Fruit fly (Drosophila melanogaster): ENCODE data around the gene CG7567.

Gene CG7567

dm6 chr3R:29617197-29617596 is 29.3 kb upstream of the CG7567 start (continued):
- no peak for TF ChIP-seq esg (GFP tag; conservative IDR thresholded peaks at IDR 0.05)
- no peak for TF ChIP-seq shn (GFP tag; optimal IDR thresholded peaks at IDR 0.05)
- TF ChIP-seq fru (optimal IDR thresholded peaks at IDR 0.05): no peak
- no peak for TF ChIP-seq odd (GFP tag; optimal IDR thresholded peaks at IDR 0.05)
- no peak for TF ChIP-seq CG15696 (tag; optimal IDR thresholded peaks at IDR 0.05)
- no peak for TF ChIP-seq Doc2 (GFP tag; IDR thresholded peaks at IDR 0.05)
- no peak for TF ChIP-seq CG15601 (tag; optimal IDR thresholded peaks at IDR 0.05)
- no peak for TF ChIP-seq CG18476 (GFP tag; optimal IDR thresholded peaks at IDR 0.05)
- TF ChIP-seq CG10959 (GFP tag; IDR thresholded peaks at IDR 0.05): no peak
- TF ChIP-seq Lim3 (GFP tag; IDR thresholded peaks at IDR 0.05): no peak
- no peak for TF ChIP-seq caup (GFP tag; optimal IDR thresholded peaks at IDR 0.05; ENCODE audit: severe bottlenecking)
- no peak for TF ChIP-seq dm (GFP tag; optimal IDR thresholded peaks at IDR 0.05)
- TF ChIP-seq prd (optimal IDR thresholded peaks at IDR 0.05): no peak
- TF ChIP-seq prd (GFP tag; IDR thresholded peaks at IDR 0.05): peak; percentile 40; the same call in 1 of the 3 replicates
- TF ChIP-seq pan (optimal IDR thresholded peaks at IDR 0.05): no peak
- TF ChIP-seq pan (GFP tag; optimal IDR thresholded peaks at IDR 0.05 in 1 of 2, IDR thresholded peaks at IDR 0.05 in 1 of 2): no peak
- no peak for TF ChIP-seq nerfin-2 (GFP tag; IDR thresholded peaks at IDR 0.05; ENCODE audit: partially characterized antibody)
- TF ChIP-seq wek (GFP tag; optimal IDR thresholded peaks at IDR 0.05): no peak
- no peak for TF ChIP-seq cas (GFP tag; IDR thresholded peaks at IDR 0.05)
- TF ChIP-seq CG18262 (tag; optimal IDR thresholded peaks at IDR 0.05): no peak
- TF ChIP-seq D (optimal IDR thresholded peaks at IDR 0.05): no peak
- no peak for TF ChIP-seq D (GFP tag; optimal IDR thresholded peaks at IDR 0.05)
- no peak for TF ChIP-seq CG8478 (optimal IDR thresholded peaks at IDR 0.05)
- TF ChIP-seq Deaf1 (tag; optimal IDR thresholded peaks at IDR 0.05): no peak
- no peak for TF ChIP-seq Six4 (GFP tag; optimal IDR thresholded peaks at IDR 0.05)
- no peak for TF ChIP-seq CG43689 (GFP tag; IDR thresholded peaks at IDR 0.05)
- no peak for TF ChIP-seq CG6272 (GFP tag; IDR thresholded peaks at IDR 0.05)
- no peak for TF ChIP-seq CG6813 (GFP tag; optimal IDR thresholded peaks at IDR 0.05)
- no peak for TF ChIP-seq CrebB (tag; optimal IDR thresholded peaks at IDR 0.05)
- no peak for TF ChIP-seq CG12299 (tag; optimal IDR thresholded peaks at IDR 0.05)
- no peak for TF ChIP-seq Camta (GFP tag; optimal IDR thresholded peaks at IDR 0.05)
- no peak for TF ChIP-seq CG1024 (GFP tag; IDR thresholded peaks at IDR 0.05)
- no peak for TF ChIP-seq insv (GFP tag; optimal IDR thresholded peaks at IDR 0.05)
- no peak for TF ChIP-seq CG8944 (GFP tag; optimal IDR thresholded peaks at IDR 0.05)
- no peak for TF ChIP-seq CG1603 (tag; optimal IDR thresholded peaks at IDR 0.05)
- no peak for TF ChIP-seq HmgD (GFP tag; optimal IDR thresholded peaks at IDR 0.05)
- TF ChIP-seq Hr78 (GFP tag; optimal IDR thresholded peaks at IDR 0.05): no peak
- TF ChIP-seq Xrp1 (GFP tag; IDR thresholded peaks at IDR 0.05): peak; percentile 46; the same call in 1 of the 2 replicates
- TF ChIP-seq CG4360 (GFP tag; IDR thresholded peaks at IDR 0.05): no peak
- no peak for TF ChIP-seq CG4424 (GFP tag; optimal IDR thresholded peaks at IDR 0.05)
- TF ChIP-seq tup (GFP tag; optimal IDR thresholded peaks at IDR 0.05): no peak
- no peak for TF ChIP-seq Sin3A (optimal IDR thresholded peaks at IDR 0.05)
- peak; percentile 51 for TF ChIP-seq CG18599 (GFP tag; optimal IDR thresholded peaks at IDR 0.05)
- no peak for TF ChIP-seq CG5953 (GFP tag; IDR thresholded peaks at IDR 0.05)
- no peak for TF ChIP-seq CG11398 (GFP tag; optimal IDR thresholded peaks at IDR 0.05)
- TF ChIP-seq Myb (GFP tag; optimal IDR thresholded peaks at IDR 0.05): no peak
- no peak for TF ChIP-seq gsb (GFP tag; IDR thresholded peaks at IDR 0.05)
